Worm (Caenorhabditis elegans): ENCODE measurements around the gene F22F7.8.

- no peak for TF ChIP-seq mep-1 (tag; optimal IDR thresholded peaks at IDR 0.05)
- TF ChIP-seq nhr-76 (tag; optimal IDR thresholded peaks at IDR 0.05), result no peak
- no peak for TF ChIP-seq blmp-1 (tag; optimal IDR thresholded peaks at IDR 0.05)
- TF ChIP-seq unc-39 (tag; optimal IDR thresholded peaks at IDR 0.05), result no peak
Measured at ce11 chrV:2137010-2137409, 15.2 kb upstream of the F22F7.8 start.

Data from whole organism, mixed stage, embryonic.